Worm (Caenorhabditis elegans) whole organism, mixed stage, embryonic: ENCODE results near the gene ZK867.2.

Source experiments
- M03D4.4 ChIP-seq: sonication (generic microtip); optimal IDR thresholded peaks from 2 replicates; lab custom pipeline; 2017; ENCODE audit warnings: mild to moderate bottlenecking, missing genetic modification characterization, missing compliant biosample characterization
- bed-3 ChIP-seq: fragments of 200-800 bp; sonication (Bioruptor generic); optimal IDR thresholded peaks from 3 replicates; lab custom pipeline; 2018; ENCODE audit warnings: mild to moderate bottlenecking, missing genetic modification characterization, moderate library complexity, missing compliant biosample characterization
- blmp-1 ChIP-seq: fragments of 150-350 bp; optimal IDR thresholded peaks from 2 replicates; lab custom pipeline; 2014; ENCODE audit warnings: missing biosample characterization, missing genetic modification characterization
- ceh-39 ChIP-seq: fragments of 150-350 bp; optimal IDR thresholded peaks from 2 replicates; lab custom pipeline; 2014; ENCODE audit warnings: missing biosample characterization, missing genetic modification characterization
- ceh-43 ChIP-seq: fragments of 200-800 bp; sonication (Bioruptor generic); optimal IDR thresholded peaks from 2 replicates; lab custom pipeline; 2018; ENCODE audit warnings: mild to moderate bottlenecking, missing genetic modification characterization, moderate library complexity, missing compliant biosample characterization
- ceh-83 ChIP-seq: fragments of 200-800 bp; sonication (Bioruptor generic); optimal IDR thresholded peaks from 2 replicates; lab custom pipeline; 2018; ENCODE audit warnings: mild to moderate bottlenecking, missing genetic modification characterization, missing compliant biosample characterization
- ces-1 ChIP-seq: fragments of 150-350 bp; optimal IDR thresholded peaks from 2 replicates; lab custom pipeline; 2014; ENCODE audit warnings: missing biosample characterization, missing genetic modification reagents, missing genetic modification characterization
- cnd-1 ChIP-seq: fragments of 200-800 bp; sonication (Bioruptor generic); optimal IDR thresholded peaks from 2 replicates; lab custom pipeline; 2018; ENCODE audit warnings: mild to moderate bottlenecking, missing genetic modification characterization, missing compliant biosample characterization
- drap-1 ChIP-seq: fragments of 200-800 bp; sonication (Bioruptor generic); optimal IDR thresholded peaks from 3 replicates; lab custom pipeline; 2018; ENCODE audit warnings: mild to moderate bottlenecking, missing genetic modification characterization, missing compliant biosample characterization
- elt-1 ChIP-seq: sonication (generic microtip); optimal IDR thresholded peaks from 2 replicates; lab custom pipeline; 2017; ENCODE audit warnings: missing genetic modification characterization, mild to moderate bottlenecking, missing compliant biosample characterization, antibody characterized with exemption, moderate library complexity, borderline replicate concordance; ENCODE audit not compliant: insufficient read depth
- elt-3 ChIP-seq: fragments of 150-350 bp; optimal IDR thresholded peaks from 2 replicates; lab custom pipeline; 2014; ENCODE audit warnings: missing biosample characterization, missing genetic modification characterization
- flh-1 ChIP-seq: fragments of 200-800 bp; sonication (Bioruptor generic); optimal IDR thresholded peaks from 2 replicates; lab custom pipeline; 2018; ENCODE audit warnings: mild to moderate bottlenecking, missing genetic modification characterization, moderate library complexity, missing compliant biosample characterization
- hlh-1 ChIP-seq: fragments of 150-350 bp; optimal IDR thresholded peaks from 2 replicates; lab custom pipeline; 2014; ENCODE audit warnings: missing biosample characterization, missing genetic modification reagents, missing genetic modification characterization
- lin-13 ChIP-seq: fragments of 150-350 bp; optimal IDR thresholded peaks from 2 replicates; lab custom pipeline; 2014; ENCODE audit warnings: missing biosample characterization, missing genetic modification characterization
- lin-32 ChIP-seq: fragments of 200-800 bp; sonication (Bioruptor generic); optimal IDR thresholded peaks from 2 replicates; lab custom pipeline; 2018; ENCODE audit warnings: mild to moderate bottlenecking, missing genetic modification characterization, missing compliant biosample characterization
- lsy-2 ChIP-seq: fragments of 150-350 bp; optimal IDR thresholded peaks from 2 replicates; lab custom pipeline; 2014; ENCODE audit warnings: missing biosample characterization, missing genetic modification characterization
- mab-5 ChIP-seq: fragments of 150-350 bp; optimal IDR thresholded peaks from 2 replicates; lab custom pipeline; 2014; ENCODE audit warnings: missing biosample characterization, missing genetic modification characterization
- mep-1 ChIP-seq: fragments of 150-350 bp; optimal IDR thresholded peaks from 2 replicates; lab custom pipeline; 2017; ENCODE audit warnings: missing biosample characterization, missing genetic modification reagents, missing genetic modification characterization, inconsistent platforms
- nhr-12 ChIP-seq: fragments of 150-350 bp; optimal IDR thresholded peaks from 2 replicates; lab custom pipeline; 2014; ENCODE audit warnings: missing biosample characterization, missing genetic modification characterization
- nhr-2 ChIP-seq: fragments of 150-350 bp; optimal IDR thresholded peaks from 2 replicates; lab custom pipeline; 2014; ENCODE audit warnings: missing biosample characterization, missing genetic modification characterization
- nhr-237 ChIP-seq: fragments of 150-350 bp; optimal IDR thresholded peaks from 2 replicates; lab custom pipeline; 2014; ENCODE audit warnings: missing biosample characterization, missing genetic modification characterization
- nhr-28 ChIP-seq: fragments of 150-350 bp; optimal IDR thresholded peaks from 2 replicates; lab custom pipeline; 2014; ENCODE audit warnings: missing biosample characterization, missing genetic modification characterization
- nhr-76 ChIP-seq: sonication (generic microtip); optimal IDR thresholded peaks from 2 replicates; lab custom pipeline; 2017; ENCODE audit warnings: missing biosample characterization, missing genetic modification characterization
- pha-4 ChIP-seq: fragments of 150-350 bp; optimal IDR thresholded peaks from 2 replicates; lab custom pipeline; 2018; ENCODE audit warnings: missing biosample characterization, missing genetic modification reagents, missing genetic modification characterization
- sem-2 ChIP-seq: fragments of 200-800 bp; sonication (Bioruptor generic); optimal IDR thresholded peaks from 2 replicates; lab custom pipeline; 2018; ENCODE audit warnings: mild to moderate bottlenecking, missing genetic modification characterization, missing compliant biosample characterization
- snpc-4 ChIP-seq: fragments of 150-350 bp; optimal IDR thresholded peaks from 2 replicates; lab custom pipeline; 2014; ENCODE audit warnings: missing biosample characterization, missing genetic modification characterization
- sptf-1 ChIP-seq: sonication (generic microtip); optimal IDR thresholded peaks from 2 replicates; lab custom pipeline; 2017; ENCODE audit warnings: mild to moderate bottlenecking, missing genetic modification characterization, moderate library complexity, missing compliant biosample characterization
- tbx-8 ChIP-seq: fragments of 200-800 bp; sonication (Bioruptor generic); optimal IDR thresholded peaks from 2 replicates; lab custom pipeline; 2018; ENCODE audit warnings: mild to moderate bottlenecking, missing genetic modification characterization, moderate library complexity, missing compliant biosample characterization
- unc-120 ChIP-seq: sonication (generic microtip); optimal IDR thresholded peaks from 2 replicates; lab custom pipeline; 2017; ENCODE audit warnings: missing genetic modification characterization, missing compliant biosample characterization; ENCODE audit not compliant: poor library complexity, severe bottlenecking
- unc-39 ChIP-seq: fragments of 150-350 bp; optimal IDR thresholded peaks from 2 replicates; lab custom pipeline; 2014; ENCODE audit warnings: missing biosample characterization, missing genetic modification characterization
- unc-62 ChIP-seq: fragments of 150-350 bp; optimal IDR thresholded peaks from 2 replicates; lab custom pipeline; 2014; ENCODE audit warnings: missing biosample characterization, missing genetic modification reagents, missing genetic modification characterization
- zip-8 ChIP-seq: fragments of 150-350 bp; optimal IDR thresholded peaks from 2 replicates; lab custom pipeline; 2014; ENCODE audit warnings: missing biosample characterization, missing genetic modification characterization
- ztf-11 ChIP-seq: fragments of 150-350 bp; optimal IDR thresholded peaks from 2 replicates; lab custom pipeline; 2014; ENCODE audit warnings: missing biosample characterization, missing genetic modification characterization

The ZK867.2 gene

DNA sequence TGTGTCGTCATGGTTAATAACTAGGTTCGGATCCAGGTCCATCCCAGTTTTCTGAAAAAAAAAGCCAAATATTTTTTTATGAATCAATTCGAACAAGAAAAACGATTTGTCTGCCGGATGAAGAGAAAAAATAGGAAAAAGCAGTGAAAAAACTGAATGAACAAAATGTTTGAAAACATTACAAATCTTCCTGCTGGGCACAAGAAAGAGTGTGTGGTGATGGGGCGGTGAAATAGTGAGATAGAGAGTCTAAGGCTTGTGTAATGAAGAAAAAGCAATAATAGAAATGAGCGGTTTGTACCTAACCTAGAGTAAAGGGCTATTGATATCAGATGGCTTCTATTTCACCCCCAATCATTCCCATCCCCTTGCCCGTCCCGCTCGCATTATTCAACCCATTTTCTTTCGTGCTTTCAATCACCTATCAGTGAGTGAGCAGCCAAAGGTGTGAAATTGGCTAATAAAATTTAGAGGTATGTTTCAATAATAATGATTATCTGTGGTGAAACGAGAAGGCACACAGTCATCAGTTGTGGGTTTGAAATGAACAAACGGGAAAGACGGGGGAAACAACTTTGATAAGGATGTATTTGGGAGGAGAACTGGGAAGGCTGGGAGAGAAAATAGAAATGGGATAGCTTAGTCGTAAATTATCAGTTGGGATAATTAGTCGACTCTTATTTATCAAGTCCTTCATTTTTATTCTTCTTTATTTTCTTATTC, 35.8 kb upstream of the ZK867.2 start, which contains the start of gene bar-1:
bar-1 (minus strand) TSS at position 51 of the 723 bp plus-strand sequence.
- TF ChIP-seq mab-5 (tag; lab: Kevin White, UChicago) (no peak), elt-3 (tag; lab: Kevin White, UChicago) (no peak), drap-1 (GFP tag; lab: Kevin White, UChicago) (no peak), lin-13 (tag; lab: Kevin White, UChicago) (no peak), lin-32 (GFP tag; lab: Kevin White, UChicago) (no peak), ceh-39 (tag; lab: Kevin White, UChicago) (no peak), nhr-76 (tag; lab: Kevin White, UChicago) (no peak), ceh-43 (GFP tag; lab: Kevin White, UChicago) (no peak), nhr-12 (tag; lab: Kevin White, UChicago) (no peak), mep-1 (tag; lab: Kevin White, UChicago) (no peak), cnd-1 (tag; lab: Kevin White, UChicago) (no peak), blmp-1 (tag; lab: Kevin White, UChicago) (no peak), M03D4.4 (tag; lab: Kevin White, UChicago) (no peak), nhr-237 (tag; lab: Kevin White, UChicago) (no peak), ces-1 (GFP tag; lab: Kevin White, UChicago) (no peak), lsy-2 (tag; lab: Kevin White, UChicago) (no peak), bed-3 (no peak), zip-8 (tag; lab: Kevin White, UChicago) (no peak), nhr-28 (tag; lab: Kevin White, UChicago) (no peak), sptf-1 (tag; lab: Kevin White, UChicago) (no peak)

DNA sequence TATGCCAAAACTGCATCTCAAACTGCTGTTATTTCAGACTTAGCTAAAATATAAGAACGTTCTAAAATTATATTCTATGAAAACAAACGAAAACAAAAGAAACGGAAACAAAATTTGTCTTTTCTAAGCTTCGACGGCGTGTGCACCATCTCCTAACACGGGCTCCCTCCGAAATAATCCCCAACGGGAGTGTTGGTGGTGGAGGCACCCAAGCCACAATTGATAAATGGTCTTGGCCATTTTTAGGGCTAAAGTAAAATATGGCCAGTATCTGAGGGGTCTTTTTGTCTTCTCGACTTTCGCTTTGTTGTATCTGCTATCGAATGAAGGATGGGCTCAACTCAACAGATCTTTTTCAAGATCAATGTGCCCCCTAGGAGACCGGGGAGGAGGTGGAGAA, 31.1 kb upstream of the ZK867.2 start:
- TF ChIP-seq nhr-2 (no peak), nhr-12 (tag; lab: Kevin White, UChicago) (no peak), elt-1 (tag; lab: Kevin White, UChicago) (no peak), bed-3 (no peak), nhr-28 (tag; lab: Kevin White, UChicago) (no peak), snpc-4 (no peak), sptf-1 (tag; lab: Kevin White, UChicago) (no peak), lin-32 (GFP tag; lab: Kevin White, UChicago) (no peak), unc-62 (no peak), tbx-8 (no peak), unc-120 (tag; lab: Kevin White, UChicago) (no peak), unc-39 (no peak), flh-1 (GFP tag; lab: Kevin White, UChicago) (no peak), ceh-83 (GFP tag; lab: Kevin White, UChicago) (no peak), ztf-11 (tag; lab: Kevin White, UChicago) (no peak), sem-2 (no peak)

DNA sequence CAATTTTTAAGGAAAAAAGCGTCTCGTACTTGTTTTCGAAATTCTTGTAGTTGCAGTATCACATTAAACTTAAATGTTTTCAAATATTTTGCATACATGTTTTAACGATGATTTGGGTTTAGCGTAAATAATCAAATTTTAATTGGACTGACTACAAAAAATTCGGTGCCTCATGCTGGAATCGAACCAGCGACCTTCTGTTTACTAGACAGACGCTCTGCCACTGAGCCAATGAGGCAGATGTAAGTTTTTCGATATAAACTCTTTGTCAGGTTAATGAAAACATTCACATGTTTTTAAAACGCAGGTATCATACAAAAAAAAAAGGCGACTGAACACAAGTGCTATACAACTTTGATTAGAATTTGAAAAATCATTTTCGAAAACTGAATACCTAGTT, 29.7 kb upstream of the ZK867.2 start:
- TF ChIP-seq snpc-4 (no peak), bed-3 (no peak), unc-62 (no peak), nhr-237 (tag; lab: Kevin White, UChicago) (no peak), ceh-39 (tag; lab: Kevin White, UChicago) (no peak), nhr-2 (no peak), unc-120 (tag; lab: Kevin White, UChicago) (no peak), ceh-43 (GFP tag; lab: Kevin White, UChicago) (no peak), ztf-11 (tag; lab: Kevin White, UChicago) (no peak), tbx-8 (no peak), drap-1 (GFP tag; lab: Kevin White, UChicago) (no peak), lsy-2 (tag; lab: Kevin White, UChicago) (no peak), nhr-12 (tag; lab: Kevin White, UChicago) (no peak), unc-39 (no peak), pha-4 (tag; lab: Kevin White, UChicago) (no peak), sptf-1 (tag; lab: Kevin White, UChicago) (no peak), lin-32 (GFP tag; lab: Kevin White, UChicago) (no peak), blmp-1 (tag; lab: Kevin White, UChicago) (no peak), mep-1 (tag; lab: Kevin White, UChicago) (no peak), ces-1 (GFP tag; lab: Kevin White, UChicago) (no peak)

DNA sequence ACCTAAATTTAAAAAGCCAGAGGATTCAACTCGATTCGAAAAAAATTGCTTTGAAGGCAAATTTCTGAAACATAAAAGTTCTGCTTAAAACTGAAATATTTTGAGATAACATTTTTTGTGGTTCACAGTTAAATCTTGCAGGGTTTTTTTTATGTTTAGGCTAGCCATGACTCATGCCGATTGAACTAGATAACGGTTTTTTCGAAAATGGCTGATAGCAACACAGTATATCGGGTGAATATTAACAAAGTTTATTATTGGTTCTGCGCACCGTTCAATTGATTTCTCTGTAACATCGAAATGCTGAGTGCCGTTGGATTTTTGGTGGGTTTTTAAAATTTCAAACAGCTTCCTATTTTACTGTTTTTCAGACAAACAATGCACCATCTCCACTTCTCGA, 29.2 kb upstream of the ZK867.2 start, which contains the start of gene F43E12.1:
F43E12.1 (plus strand) TSS at position 301 of the 400 bp plus-strand sequence.
- no peak for TF ChIP-seq blmp-1 (tag; lab: Kevin White, UChicago)
- no peak for TF ChIP-seq drap-1 (GFP tag; lab: Kevin White, UChicago)
- no peak for TF ChIP-seq ceh-43 (GFP tag; lab: Kevin White, UChicago)
- TF ChIP-seq ceh-83 (GFP tag; lab: Kevin White, UChicago), result no peak
- no peak for TF ChIP-seq lsy-2 (tag; lab: Kevin White, UChicago)
- no peak for TF ChIP-seq hlh-1
- TF ChIP-seq sptf-1 (tag; lab: Kevin White, UChicago), result no peak
- TF ChIP-seq nhr-2, result no peak
- no peak for TF ChIP-seq lin-13 (tag; lab: Kevin White, UChicago)
- no peak for TF ChIP-seq unc-39
- TF ChIP-seq pha-4 (tag; lab: Kevin White, UChicago), result no peak
- no peak for TF ChIP-seq ztf-11 (tag; lab: Kevin White, UChicago)
- no peak for TF ChIP-seq ces-1 (GFP tag; lab: Kevin White, UChicago)
- no peak for TF ChIP-seq unc-62
- no peak for TF ChIP-seq tbx-8
- no peak for TF ChIP-seq elt-3 (tag; lab: Kevin White, UChicago)
- TF ChIP-seq flh-1 (GFP tag; lab: Kevin White, UChicago), result no peak
- TF ChIP-seq nhr-28 (tag; lab: Kevin White, UChicago), result no peak
- TF ChIP-seq M03D4.4 (tag; lab: Kevin White, UChicago), result no peak
- TF ChIP-seq mab-5 (tag; lab: Kevin White, UChicago), result no peak
